Worm (Caenorhabditis elegans) whole organism, L2 larva: ENCODE measurements around the gene fbxc-15.

Source experiments
- ZK546.5 ChIP-seq: sonication (generic microtip); optimal IDR thresholded peaks from 2 replicates; lab custom pipeline; 2017; ENCODE audit warnings: missing biosample characterization, missing genetic modification characterization
- ama-1 ChIP-seq: fragments of 150-350 bp; optimal IDR thresholded peaks from 2 replicates; lab custom pipeline; 2018; ENCODE audit warnings: inconsistent platforms
- blmp-1 ChIP-seq: sonication (generic microtip); optimal IDR thresholded peaks from 2 replicates; lab custom pipeline; 2017; ENCODE audit warnings: missing genetic modification characterization, mild to moderate bottlenecking, missing compliant biosample characterization, antibody characterized with exemption, moderate library complexity; ENCODE audit not compliant: insufficient read depth
- elt-1 ChIP-seq: fragments of 150-350 bp; optimal IDR thresholded peaks from 2 replicates; lab custom pipeline; 2014; ENCODE audit warnings: missing biosample characterization, missing genetic modification characterization
- lin-39 ChIP-seq: fragments of 150-350 bp; optimal IDR thresholded peaks from 2 replicates; lab custom pipeline; 2014; ENCODE audit warnings: missing biosample characterization, missing genetic modification reagents, missing genetic modification characterization
- nhr-11 ChIP-seq: fragments of 150-350 bp; optimal IDR thresholded peaks from 2 replicates; lab custom pipeline; 2014; ENCODE audit warnings: missing biosample characterization, missing genetic modification characterization
- nhr-129 ChIP-seq: fragments of 150-350 bp; optimal IDR thresholded peaks from 2 replicates; lab custom pipeline; 2014; ENCODE audit warnings: missing biosample characterization, missing genetic modification characterization
- nhr-25 ChIP-seq: fragments of 150-350 bp; sonication (generic microtip); optimal IDR thresholded peaks from 3 replicates; lab custom pipeline; 2014; ENCODE audit warnings: missing biosample characterization, missing genetic modification characterization
- nhr-77 ChIP-seq: fragments of 150-350 bp; optimal IDR thresholded peaks from 2 replicates; lab custom pipeline; 2014; ENCODE audit warnings: missing biosample characterization, missing genetic modification characterization
- unc-55 ChIP-seq: fragments of 150-350 bp; sonication (generic microtip); optimal IDR thresholded peaks from 3 replicates; lab custom pipeline; 2014; ENCODE audit warnings: missing biosample characterization, missing genetic modification reagents, missing genetic modification characterization

- TF ChIP-seq lin-39 (tag; lab: Kevin White, UChicago) = no peak
- no peak for TF ChIP-seq blmp-1 (tag; lab: Kevin White, UChicago)
- TF ChIP-seq nhr-11 (tag; lab: Kevin White, UChicago) = no peak
- no peak for TF ChIP-seq nhr-25 (tag; lab: Kevin White, UChicago)
- TF ChIP-seq ZK546.5 = no peak
- no peak for TF ChIP-seq nhr-129 (tag; lab: Kevin White, UChicago)
- no peak for TF ChIP-seq elt-1
- TF ChIP-seq nhr-77 = no peak
- no peak for TF ChIP-seq ama-1 (lab: Kevin White, UChicago)
- TF ChIP-seq unc-55 (GFP tag; lab: Kevin White, UChicago) = no peak
Measured at ce11 chrII:940779-941178, 38.4 kb upstream of the fbxc-15 start, which contains the start of gene fbxc-36.
